Fruit fly (Drosophila melanogaster) whole organism, embryonic: ENCODE results near the gene CG45676.

Experiments
- Abd-B ChIP-seq: fragments of 200-800 bp; sonication (Bioruptor generic); optimal IDR thresholded peaks from 2 replicates; lab custom pipeline; 2018; ENCODE audit warnings: missing biosample characterization, mild to moderate bottlenecking, missing genetic modification characterization, moderate library complexity
- Antp ChIP-seq: fragments of 200-800 bp; sonication (Bioruptor generic); optimal IDR thresholded peaks from 3 replicates; lab custom pipeline; 2016; ENCODE audit warnings: missing biosample characterization, missing genetic modification characterization
- B-H2 ChIP-seq: fragments of 200-800 bp; sonication (Bioruptor generic); optimal IDR thresholded peaks from 2 replicates; lab custom pipeline; 2018; ENCODE audit warnings: missing biosample characterization, mild to moderate bottlenecking, missing genetic modification characterization
- CG12299 ChIP-seq: fragments of 200-800 bp; sonication (Bioruptor generic); optimal IDR thresholded peaks from 2 replicates; lab custom pipeline; 2018; ENCODE audit warnings: missing biosample characterization, mild to moderate bottlenecking, missing genetic modification characterization
- CG12744 ChIP-seq: fragments of 200-800 bp; sonication (Bioruptor generic); optimal IDR thresholded peaks from 2 replicates; lab custom pipeline; 2016; ENCODE audit warnings: missing biosample characterization, missing genetic modification characterization
- CG13296 ChIP-seq: fragments of 200-800 bp; sonication (Bioruptor generic); optimal IDR thresholded peaks from 3 replicates; lab custom pipeline; 2018; ENCODE audit warnings: missing biosample characterization, mild to moderate bottlenecking, missing genetic modification characterization
- CG14965 ChIP-seq: fragments of 200-800 bp; sonication (Bioruptor generic); optimal IDR thresholded peaks from 2 replicates; lab custom pipeline; 2016; ENCODE audit warnings: missing biosample characterization, missing genetic modification characterization, borderline replicate concordance
- CG17568 ChIP-seq: fragments of 200-800 bp; sonication (Bioruptor generic); optimal IDR thresholded peaks from 2 replicates; lab custom pipeline; 2018; ENCODE audit warnings: missing biosample characterization, mild to moderate bottlenecking, missing genetic modification characterization, moderate library complexity
- CG17802 ChIP-seq: fragments of 200-800 bp; sonication (Bioruptor generic); optimal IDR thresholded peaks from 2 replicates; lab custom pipeline; 2018; ENCODE audit warnings: missing biosample characterization, mild to moderate bottlenecking, missing genetic modification characterization, moderate library complexity
- CG1832 ChIP-seq: fragments of 200-800 bp; sonication (Bioruptor generic); optimal IDR thresholded peaks from 2 replicates; lab custom pipeline; 2017; ENCODE audit warnings: missing biosample characterization, mild to moderate bottlenecking, missing genetic modification characterization, inconsistent platforms
- CG18476 ChIP-seq: fragments of 200-800 bp; sonication (Bioruptor generic); optimal IDR thresholded peaks from 2 replicates; lab custom pipeline; 2016; ENCODE audit warnings: missing biosample characterization, mild to moderate bottlenecking, missing genetic modification characterization
- CG31388 ChIP-seq: fragments of 200-800 bp; sonication (Bioruptor generic); optimal IDR thresholded peaks from 2 replicates; lab custom pipeline; 2016; ENCODE audit warnings: missing biosample characterization, missing genetic modification characterization
- CG4730 ChIP-seq: fragments of 200-800 bp; sonication (Bioruptor generic); IDR thresholded peaks from 2 replicates; pipeline ENCODE4 v1.3.6; 2022; ENCODE audit warnings: missing biosample characterization, missing genetic modification characterization
- CG8388 ChIP-seq: fragments of 200-800 bp; sonication (Bioruptor generic); optimal IDR thresholded peaks from 2 replicates; lab custom pipeline; 2019; ENCODE audit warnings: missing biosample characterization, mild to moderate bottlenecking, missing genetic modification characterization, moderate library complexity
- Camta ChIP-seq: fragments of 200-800 bp; sonication (Bioruptor generic); optimal IDR thresholded peaks from 2 replicates; lab custom pipeline; 2016; ENCODE audit warnings: missing biosample characterization, missing genetic modification characterization
- Chrac-16 ChIP-seq: fragments of 200-800 bp; sonication (Bioruptor generic); optimal IDR thresholded peaks from 3 replicates; lab custom pipeline; 2016; ENCODE audit warnings: missing biosample characterization, missing genetic modification characterization
- CkIIα-i1 ChIP-seq: fragments of 200-800 bp; sonication (Bioruptor generic); IDR thresholded peaks from 2 replicates; pipeline ENCODE4 v1.3.6; 2022; ENCODE audit warnings: missing biosample characterization, missing genetic modification characterization
- Dip3 ChIP-seq: fragments of 200-800 bp; sonication (Bioruptor generic); optimal IDR thresholded peaks from 3 replicates; lab custom pipeline; 2016; ENCODE audit warnings: missing biosample characterization, missing genetic modification characterization
- Ets97D ChIP-seq: fragments of 200-800 bp; sonication (Bioruptor generic); optimal IDR thresholded peaks from 3 replicates; lab custom pipeline; 2016; ENCODE audit warnings: missing biosample characterization, missing genetic modification characterization
- Jarid2 ChIP-seq: fragments of 200-800 bp; sonication (Bioruptor generic); optimal IDR thresholded peaks from 3 replicates; lab custom pipeline; 2017; ENCODE audit warnings: mild to moderate bottlenecking, missing biosample characterization, missing genetic modification reagents, missing genetic modification characterization
- MESR4 ChIP-seq: fragments of 200-800 bp; sonication (Bioruptor generic); optimal IDR thresholded peaks from 2 replicates; lab custom pipeline; 2018; ENCODE audit warnings: missing biosample characterization, mild to moderate bottlenecking, missing genetic modification characterization, moderate library complexity
- Mes4 ChIP-seq: fragments of 200-800 bp; sonication (Bioruptor generic); optimal IDR thresholded peaks from 2 replicates; lab custom pipeline; 2016; ENCODE audit warnings: missing biosample characterization, missing genetic modification characterization
- Neu2 ChIP-seq: fragments of 200-800 bp; sonication (Bioruptor generic); optimal IDR thresholded peaks from 3 replicates; lab custom pipeline; 2016; ENCODE audit warnings: missing biosample characterization, missing genetic modification characterization, borderline replicate concordance
- Ptx1 ChIP-seq: fragments of 200-800 bp; sonication (Bioruptor generic); IDR thresholded peaks from 2 replicates; pipeline ENCODE4 v1.3.6; 2022; ENCODE audit warnings: missing biosample characterization, missing genetic modification characterization
- Side ChIP-seq: fragments of 200-800 bp; sonication (Bioruptor generic); optimal IDR thresholded peaks from 2 replicates; lab custom pipeline; 2016; ENCODE audit warnings: missing biosample characterization, missing genetic modification characterization
- ara ChIP-seq: fragments of 200-800 bp; sonication (Bioruptor generic); IDR thresholded peaks from 2 replicates; pipeline ENCODE4 v1.3.6; 2022; ENCODE audit warnings: missing biosample characterization, missing genetic modification characterization
- ato ChIP-seq: fragments of 200-800 bp; sonication (Bioruptor generic); IDR thresholded peaks from 2 replicates; pipeline ENCODE4 v1.3.6; 2022; ENCODE audit warnings: missing biosample characterization, missing genetic modification characterization; ENCODE audit not compliant: partially characterized antibody
- chif ChIP-seq, 2 experiments: fragments of 200-800 bp; sonication (Bioruptor generic); optimal IDR thresholded peaks; 3 replicates each; lab custom pipeline; 2016; ENCODE audit warnings: missing biosample characterization in 2 of 2, missing genetic modification characterization in 2 of 2
- chinmo ChIP-seq: fragments of 200-800 bp; sonication (Bioruptor generic); IDR thresholded peaks from 4 replicates; pipeline ENCODE4 v1.3.6; 2022; ENCODE audit warnings: missing biosample characterization, missing genetic modification characterization; ENCODE audit not compliant: partially characterized antibody
- cwo ChIP-seq: fragments of 200-800 bp; sonication (Bioruptor generic); optimal IDR thresholded peaks from 3 replicates; lab custom pipeline; 2017; ENCODE audit warnings: missing biosample characterization, missing genetic modification characterization, mild to moderate bottlenecking, moderate library complexity, missing genetic modification reagents
- da ChIP-seq: fragments of 200-800 bp; sonication (Bioruptor generic); optimal IDR thresholded peaks from 2 replicates; lab custom pipeline; 2016; ENCODE audit warnings: missing biosample characterization, missing genetic modification characterization
- eve ChIP-seq, 2 experiments: fragments of >200 bp; optimal IDR thresholded peaks; 2 replicates each; lab custom pipeline; 2017; ENCODE audit warnings: missing biosample characterization in 2 of 2, missing genetic modification characterization in 2 of 2
- fd3F ChIP-seq: fragments of 200-800 bp; sonication (Bioruptor generic); optimal IDR thresholded peaks from 2 replicates; lab custom pipeline; 2018; ENCODE audit warnings: missing biosample characterization, mild to moderate bottlenecking, missing genetic modification characterization, moderate library complexity
- fru ChIP-seq: fragments of >200 bp; optimal IDR thresholded peaks from 2 replicates; lab custom pipeline; 2017
- ftz-f1 ChIP-seq: fragments of 200-800 bp; sonication (Bioruptor generic); optimal IDR thresholded peaks from 2 replicates; lab custom pipeline; 2016; ENCODE audit warnings: missing biosample characterization, missing genetic modification characterization
- grau ChIP-seq: fragments of 200-800 bp; optimal IDR thresholded peaks from 3 replicates; lab custom pipeline; 2019; ENCODE audit warnings: missing biosample characterization, mild to moderate bottlenecking, missing genetic modification characterization, moderate library complexity
- kay ChIP-seq: fragments of 200-800 bp; sonication (Bioruptor generic); optimal IDR thresholded peaks from 2 replicates; lab custom pipeline; 2016; ENCODE audit warnings: missing biosample characterization, missing genetic modification characterization
- mirr ChIP-seq: fragments of 200-800 bp; sonication (Bioruptor generic); optimal IDR thresholded peaks from 3 replicates; lab custom pipeline; 2018; ENCODE audit warnings: missing biosample characterization, mild to moderate bottlenecking, missing genetic modification characterization
- peb ChIP-seq: fragments of 200-800 bp; sonication (Bioruptor generic); IDR thresholded peaks from 2 replicates; pipeline ENCODE4 v1.3.6; 2022; ENCODE audit warnings: missing biosample characterization, missing genetic modification characterization
- pho ChIP-seq: fragments of 200-800 bp; sonication (Bioruptor generic); optimal IDR thresholded peaks from 2 replicates; lab custom pipeline; 2016; ENCODE audit warnings: missing biosample characterization, missing genetic modification characterization
- schlank ChIP-seq: fragments of 200-800 bp; sonication (Bioruptor generic); optimal IDR thresholded peaks from 2 replicates; lab custom pipeline; 2018; ENCODE audit warnings: missing biosample characterization, mild to moderate bottlenecking, missing genetic modification characterization
- seq ChIP-seq: fragments of 200-800 bp; sonication (Bioruptor generic); IDR thresholded peaks from 2 replicates; pipeline ENCODE4 v1.3.6; 2022; ENCODE audit warnings: missing biosample characterization, missing genetic modification characterization
- sisA ChIP-seq: fragments of 200-800 bp; sonication (Bioruptor generic); IDR thresholded peaks from 2 replicates; pipeline ENCODE4 v1.3.6; 2022; ENCODE audit warnings: missing biosample characterization, missing genetic modification characterization
- sob ChIP-seq: fragments of 200-800 bp; sonication (Bioruptor generic); IDR thresholded peaks from 2 replicates; pipeline ENCODE4 v1.3.6; 2022; ENCODE audit warnings: missing biosample characterization, missing genetic modification characterization
- sug ChIP-seq: fragments of 200-800 bp; optimal IDR thresholded peaks from 2 replicates; lab custom pipeline; 2019; ENCODE audit warnings: missing biosample characterization, mild to moderate bottlenecking, missing genetic modification characterization, moderate library complexity
- tna ChIP-seq: fragments of 200-800 bp; sonication (Bioruptor generic); IDR thresholded peaks from 2 replicates; pipeline ENCODE4 v1.3.6; 2022; ENCODE audit warnings: missing biosample characterization, missing genetic modification characterization; ENCODE audit not compliant: partially characterized antibody
- usp ChIP-seq: fragments of >200 bp; optimal IDR thresholded peaks from 2 replicates; lab custom pipeline; 2017; ENCODE audit warnings: missing biosample characterization, missing genetic modification characterization
- wdn ChIP-seq: fragments of 200-800 bp; sonication (Bioruptor generic); IDR thresholded peaks from 2 replicates; pipeline ENCODE4 v1.3.6; 2022; ENCODE audit warnings: missing biosample characterization, missing genetic modification characterization
- wek ChIP-seq: fragments of 200-800 bp; sonication (Bioruptor generic); optimal IDR thresholded peaks from 3 replicates; lab custom pipeline; 2018; ENCODE audit warnings: missing biosample characterization, mild to moderate bottlenecking, missing genetic modification characterization, moderate library complexity
- zf30C ChIP-seq: fragments of 200-800 bp; sonication (Bioruptor generic); optimal IDR thresholded peaks from 3 replicates; lab custom pipeline; 2018; ENCODE audit warnings: missing biosample characterization, mild to moderate bottlenecking, missing genetic modification characterization
- zfh1 ChIP-seq: fragments of 200-800 bp; sonication (Bioruptor generic); IDR thresholded peaks from 3 replicates; pipeline ENCODE4 v1.3.6; 2022; ENCODE audit warnings: missing biosample characterization, missing genetic modification characterization

CG45676 gene

DNA sequence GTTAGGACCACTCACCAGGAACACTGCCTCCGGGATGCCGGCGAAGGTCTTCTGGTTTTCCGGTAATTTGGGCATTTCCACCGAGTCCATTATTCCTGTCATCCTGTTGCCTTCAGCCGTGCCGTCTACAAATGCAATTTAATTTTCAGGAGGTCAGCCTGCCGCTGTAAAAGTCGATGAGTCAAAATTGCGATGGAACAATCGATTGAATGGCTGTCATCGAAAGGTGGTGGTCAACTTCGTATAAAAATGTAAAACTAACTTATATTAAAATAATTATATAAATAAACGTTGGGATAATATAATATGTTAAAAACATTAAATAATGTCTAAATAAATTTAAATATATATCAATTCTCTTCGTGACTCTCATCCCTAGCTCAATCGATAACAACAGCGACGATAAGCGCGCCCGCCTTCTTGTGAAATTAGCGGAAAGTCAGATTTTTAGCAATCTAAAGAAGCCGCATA lies 9.0 kb upstream of the CG45676 start, which contains the start of the genes mgr and Irbp (continued):
- peak; percentile 32 for TF ChIP-seq Jarid2 (GFP tag; lab: Kevin White, UChicago)
- TF ChIP-seq CG17802 (tag; lab: Kevin White, UChicago), result peak; percentile 59
- TF ChIP-seq schlank (tag; lab: Kevin White, UChicago), result peak; percentile 66
- peak; percentile 92 for TF ChIP-seq grau (tag; lab: Kevin White, UChicago)
- TF ChIP-seq CG4730, result peak; percentile 90
- TF ChIP-seq B-H2, result peak; percentile 86
- TF ChIP-seq Dip3, result peak; percentile 44
- peak; percentile 87 for TF ChIP-seq cwo
- peak; percentile 54 for TF ChIP-seq Ets97D
- TF ChIP-seq sob (GFP tag; lab: Robert Waterston, UW), result peak; percentile 98
- peak; percentile 80 for TF ChIP-seq CG12299 (tag; lab: Kevin White, UChicago)
- TF ChIP-seq wdn, result peak; percentile 92
- peak; percentile 50 for TF ChIP-seq pho (GFP tag; lab: Kevin White, UChicago)
- TF ChIP-seq ftz-f1, result peak; percentile 23
- peak; percentile 80 for TF ChIP-seq CG18476
- TF ChIP-seq kay (GFP tag; lab: Kevin White, UChicago), result peak; percentile 90
- TF ChIP-seq Antp (GFP tag; lab: Kevin White, UChicago), result no peak
- TF ChIP-seq eve (GFP tag; optimal IDR thresholded peaks at IDR 0.05; lab: Kevin White, UChicago), result no peak
- TF ChIP-seq ara, result peak; percentile 95
- TF ChIP-seq fd3F, result peak; percentile 90
- peak; percentile 65 for TF ChIP-seq CG31388 (GFP tag; lab: Kevin White, UChicago)
- TF ChIP-seq Chrac-16 (GFP tag; lab: Kevin White, UChicago), result peak; percentile 88
- no peak for TF ChIP-seq usp (GFP tag; lab: Kevin White, UChicago)
- TF ChIP-seq CG13296 (GFP tag; lab: Kevin White, UChicago), result peak; percentile 86
- TF ChIP-seq CG1832 (GFP tag; lab: Kevin White, UChicago), result no peak
- TF ChIP-seq CG14965 (GFP tag; lab: Kevin White, UChicago), result no peak
- peak; percentile 93 for TF ChIP-seq seq (GFP tag; lab: Robert Waterston, UW)
- TF ChIP-seq sisA, result peak; percentile 91
- TF ChIP-seq chinmo (GFP tag; lab: Robert Waterston, UW), result no peak
- TF ChIP-seq Side (GFP tag; lab: Kevin White, UChicago), result no peak
- TF ChIP-seq Ptx1 (GFP tag; lab: Robert Waterston, UW), result peak; percentile 96
- peak; percentile 16 for TF ChIP-seq Neu2 (GFP tag; lab: Kevin White, UChicago)
- no peak for TF ChIP-seq mirr
- no peak for TF ChIP-seq fru (lab: Kevin White, UChicago)
- peak; percentile 93 for TF ChIP-seq zfh1 (GFP tag; lab: Robert Waterston, UW)
- no peak for TF ChIP-seq CkIIα-i1 (GFP tag; lab: Robert Waterston, UW)
- TF ChIP-seq MESR4 (GFP tag; lab: Kevin White, UChicago), result peak; percentile 73
- no peak for TF ChIP-seq wek (GFP tag; lab: Kevin White, UChicago)
- TF ChIP-seq Mes4 (GFP tag; lab: Kevin White, UChicago), result peak; percentile 11
- peak; percentile 91 for TF ChIP-seq CG8388 (GFP tag; lab: Kevin White, UChicago)
- no peak for TF ChIP-seq da (GFP tag; lab: Kevin White, UChicago)
- TF ChIP-seq sug, result no peak
- peak; percentile 3 for TF ChIP-seq Camta (GFP tag; lab: Kevin White, UChicago)
- peak; percentile 70; the same call in 1 of the 2 replicates for TF ChIP-seq tna (GFP tag; lab: Robert Waterston, UW)
- no peak for TF ChIP-seq CG12744 (GFP tag; lab: Kevin White, UChicago)
- peak in 1 of 2 experiments; percentile 18 for TF ChIP-seq chif (GFP tag; optimal IDR thresholded peaks at IDR 0.05; lab: Kevin White, UChicago)
- TF ChIP-seq peb, result peak; percentile 70
- no peak for TF ChIP-seq ato (GFP tag; lab: Robert Waterston, UW)
- TF ChIP-seq zf30C (GFP tag; lab: Kevin White, UChicago), result no peak
- TF ChIP-seq Abd-B (GFP tag; lab: Kevin White, UChicago), result peak; percentile 82
- no peak for TF ChIP-seq CG17568 (GFP tag; lab: Kevin White, UChicago)
